Worm (Caenorhabditis elegans): ENCODE measurements around the gene cut-3.

ce11 chrII:8454513-8454912, 7.9 kb upstream of the cut-3 start, which contains the start of gene F22B5.5:
- TF ChIP-seq pag-3 (tag; optimal IDR thresholded peaks at IDR 0.05; ENCODE audit: borderline replicate concordance) (no peak), fkh-10 (GFP tag; optimal IDR thresholded peaks at IDR 0.05) (no peak), elt-4 (tag; optimal IDR thresholded peaks at IDR 0.05) (no peak), npax-4 (tag; optimal IDR thresholded peaks at IDR 0.05) (no peak), hlh-30 (tag; optimal IDR thresholded peaks at IDR 0.05; ENCODE audit: insufficient read depth) (no peak), fax-1 (tag; optimal IDR thresholded peaks at IDR 0.05) (no peak), C38D4.7 (GFP tag; optimal IDR thresholded peaks at IDR 0.05) (no peak)

All from whole organism, late embryonic.